Worm (Caenorhabditis elegans): Measurements from ENCODE around the gene atf-2.

DNA sequence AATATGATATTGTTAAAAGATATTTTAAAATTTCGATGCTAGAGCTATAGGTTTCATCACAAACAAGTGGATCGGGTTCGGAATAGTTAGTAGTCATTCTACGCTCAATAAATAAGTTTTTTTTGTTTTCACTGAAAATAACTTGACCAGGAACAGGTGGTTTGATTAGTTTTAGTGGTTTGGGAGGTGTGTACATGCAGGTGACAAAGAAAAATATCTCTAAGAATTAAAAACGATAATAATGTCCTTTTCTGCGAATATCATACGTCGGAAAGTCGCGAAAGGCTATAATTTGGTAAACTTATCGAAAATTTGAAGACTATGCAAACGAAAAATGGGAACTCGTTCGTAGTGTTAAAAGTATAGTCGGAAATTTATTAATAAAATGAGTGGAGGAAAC lies 41.5 kb upstream of the atf-2 start, which contains the start of gene srg-15:
- TF ChIP-seq ceh-36 (tag; optimal IDR thresholded peaks at IDR 0.05): no peak
- TF ChIP-seq hnd-1 (tag; optimal IDR thresholded peaks at IDR 0.05): no peak
- TF ChIP-seq flt-1 (GFP tag; IDR thresholded peaks at IDR 0.05): no peak

Data from whole organism, early embryonic.